Fruit fly (Drosophila melanogaster): ENCODE measurements around the gene CG6184.

DNA sequence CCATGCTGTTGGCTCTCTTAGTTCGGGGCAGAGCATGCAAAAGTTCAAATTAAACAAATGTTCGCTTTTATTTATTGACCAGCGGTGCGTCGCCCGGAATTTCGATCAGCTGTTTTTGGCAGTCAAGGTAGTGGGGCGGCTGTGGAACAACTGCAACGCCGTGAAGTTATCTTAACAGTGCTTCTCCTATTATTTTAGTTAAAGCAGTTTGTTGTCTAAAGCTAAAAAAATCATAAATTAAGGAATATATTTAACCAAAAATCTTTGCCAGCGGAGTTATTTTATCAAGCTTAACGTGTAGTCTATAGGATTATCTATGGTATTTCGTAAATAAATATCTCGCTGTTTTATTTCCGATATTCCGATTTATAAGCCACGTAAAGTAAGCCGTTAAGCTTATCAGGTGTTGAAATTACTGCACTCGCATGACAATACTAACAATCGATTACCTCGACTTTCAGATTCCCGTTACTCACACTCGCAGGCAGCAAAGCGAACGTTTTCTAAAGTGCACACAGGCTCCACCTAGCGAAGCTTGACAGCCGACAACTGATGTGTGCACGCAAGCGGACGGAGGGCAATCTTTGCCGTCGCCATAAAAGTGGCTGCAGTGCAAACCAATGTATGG is 9.3 kb downstream of the CG6184 start, which contains the start of the genes CG6195 and CG31220:
- no peak for TF ChIP-seq cnc (optimal IDR thresholded peaks at IDR 0.05)
- no peak for TF ChIP-seq Crg-1 (GFP tag; optimal IDR thresholded peaks at IDR 0.05)
- TF ChIP-seq CG33017 (tag; optimal IDR thresholded peaks at IDR 0.05) = no peak
- TF ChIP-seq pad (GFP tag; optimal IDR thresholded peaks at IDR 0.05) = no peak
- TF ChIP-seq kay (GFP tag; ENCODE audit: borderline replicate concordance) = no peak
- TF ChIP-seq CG7101 (tag; optimal IDR thresholded peaks at IDR 0.05) = no peak
- peak; percentile 2 for TF ChIP-seq Mnt (GFP tag; optimal IDR thresholded peaks at IDR 0.05)
- peak; percentile 93 for TF ChIP-seq ovo (GFP tag; optimal IDR thresholded peaks at IDR 0.05)
- TF ChIP-seq tj (GFP tag; optimal IDR thresholded peaks at IDR 0.05) = peak; percentile 56
- no peak for TF ChIP-seq CG1620 (GFP tag; optimal IDR thresholded peaks at IDR 0.05)
- TF ChIP-seq cic (GFP tag; optimal IDR thresholded peaks at IDR 0.05) = no peak

Data from whole organism, adult.